4 fruit fly cellular contexts compared by ENCODE assay signal in the genomic region with DNA sequence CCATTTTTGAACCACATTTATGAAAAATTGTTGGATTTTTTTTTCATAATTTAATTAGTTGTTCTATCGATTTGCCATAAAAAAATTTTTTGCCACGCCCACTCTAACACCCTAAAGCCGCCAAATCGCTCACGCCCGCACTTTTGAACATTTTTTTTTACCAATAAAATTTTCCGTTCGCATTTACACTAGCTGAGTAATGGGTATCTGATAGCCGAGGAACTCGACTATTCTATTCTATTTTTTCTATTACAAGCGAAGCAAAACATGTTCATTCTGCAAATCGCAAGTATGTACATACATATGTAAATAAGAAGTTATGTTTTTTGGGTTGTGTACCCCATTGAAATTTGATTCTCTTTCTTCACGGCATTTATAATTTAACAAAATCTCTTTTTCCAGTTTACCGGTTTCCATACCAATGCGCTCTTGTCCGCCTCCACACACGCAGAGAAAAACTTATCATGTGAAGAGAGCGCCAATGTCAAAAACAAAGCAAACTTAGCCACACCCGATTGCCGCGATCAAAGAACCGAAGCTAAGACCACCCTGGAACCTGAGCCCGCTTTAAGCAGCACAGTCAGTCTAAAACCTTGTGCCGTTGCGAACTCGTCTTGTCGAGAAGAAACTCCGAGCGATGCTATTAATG.
TF ChIP-seq lines count a peak whose summit lies in the region.

No protein-coding gene starts in this region.

- TF ChIP-seq CTCF in whole organism, embryonic (GFP tag; optimal IDR thresholded peaks at IDR 0.05; lab: Kevin White, UChicago), result no peak

TF ChIP-seq in whole organism, embryonic, 481 proteins besides CTCF, POLR2A, EP300 and RAD21 (continues in another document):
- TF ChIP-seq en (GFP tag; optimal IDR thresholded peaks at IDR 0.05; lab: Kevin White, UChicago) (no peak), Chrac-16 (GFP tag; optimal IDR thresholded peaks at IDR 0.05; lab: Kevin White, UChicago) (no peak), CG11398 (GFP tag; optimal IDR thresholded peaks at IDR 0.05; lab: Kevin White, UChicago) (no peak), Oaz (GFP tag; IDR thresholded peaks at IDR 0.05; lab: Robert Waterston, UW) (no peak), NC2β (GFP tag; optimal IDR thresholded peaks at IDR 0.05; lab: Kevin White, UChicago) (no peak), nom (GFP tag; optimal IDR thresholded peaks at IDR 0.05; lab: Kevin White, UChicago) (no peak), kah (GFP tag; optimal IDR thresholded peaks at IDR 0.05; lab: Kevin White, UChicago) (no peak), CG10321 (GFP tag; IDR thresholded peaks at IDR 0.05; lab: Robert Waterston, UW) (no peak), CG9876 (GFP tag; optimal IDR thresholded peaks at IDR 0.05; lab: Kevin White, UChicago) (no peak), CG8765 (GFP tag; IDR thresholded peaks at IDR 0.05; lab: Robert Waterston, UW) (no peak), gem (tag; optimal IDR thresholded peaks at IDR 0.05; lab: Kevin White, UChicago) (no peak), MBD-R2 (GFP tag; IDR thresholded peaks at IDR 0.05; lab: Robert Waterston, UW) (no peak), peb (GFP tag; IDR thresholded peaks at IDR 0.05; lab: Robert Waterston, UW) (no peak), NFAT (GFP tag; IDR thresholded peaks at IDR 0.05; lab: Robert Waterston, UW) (no peak), stc (GFP tag; IDR thresholded peaks at IDR 0.05; lab: Robert Waterston, UW) (no peak), vnd (GFP tag; IDR thresholded peaks at IDR 0.05; lab: Robert Waterston, UW; ENCODE audit: partially characterized antibody) (peak; percentile 71), CG16779 (GFP tag; IDR thresholded peaks at IDR 0.05; lab: Robert Waterston, UW) (no peak), aop (GFP tag; IDR thresholded peaks at IDR 0.05; lab: Robert Waterston, UW) (no peak), CG17912 (GFP tag; optimal IDR thresholded peaks at IDR 0.05; lab: Kevin White, UChicago) (no peak), Optix (GFP tag; IDR thresholded peaks at IDR 0.05; lab: Robert Waterston, UW) (no peak), chinmo (GFP tag; IDR thresholded peaks at IDR 0.05; lab: Robert Waterston, UW; ENCODE audit: partially characterized antibody) (0 out of 4 replicates have a peak, but pooled peaks have one; percentile 52)

TF ChIP-seq in whole organism, prepupa, 60 proteins besides CTCF, POLR2A, EP300 and RAD21 (continues in another document):
- TF ChIP-seq Eip78C (GFP tag; lab: Kevin White, UChicago), result peak; percentile 2
- no peak for TF ChIP-seq Gug (GFP tag; IDR thresholded peaks at IDR 0.05; lab: Robert Waterston, UW)
- no peak for TF ChIP-seq CG3919 (GFP tag; optimal IDR thresholded peaks at IDR 0.05; lab: Kevin White, UChicago)
- TF ChIP-seq Hr38 (GFP tag; optimal IDR thresholded peaks at IDR 0.05; lab: Kevin White, UChicago), result no peak
- no peak for TF ChIP-seq CG3032 (tag; optimal IDR thresholded peaks at IDR 0.05; lab: Kevin White, UChicago)
- peak; percentile 60 for TF ChIP-seq svp (GFP tag; lab: Kevin White, UChicago)
- TF ChIP-seq CG10669 (GFP tag; optimal IDR thresholded peaks at IDR 0.05; lab: Kevin White, UChicago), result no peak
- TF ChIP-seq CG7368 (GFP tag; optimal IDR thresholded peaks at IDR 0.05; lab: Kevin White, UChicago), result no peak
- no peak for TF ChIP-seq Hr39 (GFP tag; optimal IDR thresholded peaks at IDR 0.05; lab: Kevin White, UChicago)
- TF ChIP-seq CG6163 (GFP tag; IDR thresholded peaks at IDR 0.05; lab: Robert Waterston, UW), result no peak
- TF ChIP-seq CG11902 (GFP tag; optimal IDR thresholded peaks at IDR 0.05; lab: Kevin White, UChicago), result no peak
- no peak for TF ChIP-seq Smox (GFP tag; optimal IDR thresholded peaks at IDR 0.05; lab: Kevin White, UChicago)
- no peak for TF ChIP-seq CG10631 (GFP tag; optimal IDR thresholded peaks at IDR 0.05; lab: Kevin White, UChicago)
- no peak for TF ChIP-seq acj6 (GFP tag; optimal IDR thresholded peaks at IDR 0.05; lab: Kevin White, UChicago)
- no peak for TF ChIP-seq CG4318 (GFP tag; optimal IDR thresholded peaks at IDR 0.05; lab: Kevin White, UChicago)
- no peak for TF ChIP-seq CG16779 (tag; optimal IDR thresholded peaks at IDR 0.05; lab: Kevin White, UChicago)
- TF ChIP-seq eg (GFP tag; IDR thresholded peaks at IDR 0.05; lab: Robert Waterston, UW), result no peak
- TF ChIP-seq Sox15 (GFP tag; optimal IDR thresholded peaks at IDR 0.05; lab: Kevin White, UChicago), result no peak
- TF ChIP-seq Sox14 (GFP tag; optimal IDR thresholded peaks at IDR 0.05; lab: Kevin White, UChicago), result peak; percentile 21
- TF ChIP-seq Hr4 (GFP tag; optimal IDR thresholded peaks at IDR 0.05; lab: Kevin White, UChicago), result no peak
- TF ChIP-seq dsx (GFP tag; optimal IDR thresholded peaks at IDR 0.05; lab: Kevin White, UChicago; ENCODE audit: poor library complexity, severe bottlenecking), result peak; percentile 10
- peak; percentile 14 for TF ChIP-seq CG9139 (GFP tag; optimal IDR thresholded peaks at IDR 0.05; lab: Kevin White, UChicago)
- no peak for TF ChIP-seq Ets96B (tag; optimal IDR thresholded peaks at IDR 0.05; lab: Kevin White, UChicago)

TF ChIP-seq in whole organism, pupa, 21 proteins besides CTCF, POLR2A, EP300 and RAD21:
- peak; percentile 26; the same call in 1 of the 2 replicates for TF ChIP-seq CG12605 (GFP tag; IDR thresholded peaks at IDR 0.05; lab: Robert Waterston, UW)
- TF ChIP-seq CG15710 (tag; optimal IDR thresholded peaks at IDR 0.05; lab: Kevin White, UChicago), result no peak

TF ChIP-seq in whole organism, wandering third instar larva, 38 proteins besides CTCF, POLR2A, EP300 and RAD21:
- peak; percentile 72 for TF ChIP-seq Dfd (GFP tag; optimal IDR thresholded peaks at IDR 0.05; lab: Kevin White, UChicago)
- TF ChIP-seq HLH106 (tag; optimal IDR thresholded peaks at IDR 0.05; lab: Kevin White, UChicago), result no peak
